Worm (Caenorhabditis elegans): ENCODE results near the gene F44E2.6.
A peak's percentile ranks its signal among the peaks of the same experiment; 100 is the strongest.

The F44E2.6 gene

DNA sequence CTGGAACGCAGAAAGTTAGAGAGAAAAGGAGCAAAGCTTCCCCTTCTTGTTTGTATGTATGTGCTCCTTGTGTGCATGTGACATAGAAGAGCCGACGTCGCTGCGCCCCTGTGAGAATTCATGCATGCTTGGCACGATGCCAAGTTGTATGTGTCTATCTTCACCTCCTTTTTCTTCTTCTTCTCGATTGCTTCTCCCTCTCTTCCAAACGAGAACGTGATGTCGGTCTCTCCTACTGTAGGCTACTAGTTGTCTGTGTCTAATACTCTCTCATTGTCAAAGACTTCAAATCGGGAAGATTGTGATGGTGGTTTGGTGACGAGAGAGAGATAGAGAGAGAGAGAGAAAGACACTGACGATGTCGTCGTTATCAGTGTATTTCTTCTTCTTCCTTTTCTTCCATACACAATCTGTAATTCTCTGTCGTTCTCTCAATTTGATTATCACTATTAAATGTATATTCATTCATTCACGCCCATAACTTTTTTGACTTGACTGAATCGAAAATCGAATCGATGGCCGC, 47.7 kb downstream of the F44E2.6 start (continued):
- peak; percentile 23 for TF ChIP-seq F10B5.3 (tag; optimal IDR thresholded peaks at IDR 0.05)
- TF ChIP-seq mep-1 (tag; optimal IDR thresholded peaks at IDR 0.05) = peak; percentile 92
- TF ChIP-seq ceh-20 (GFP tag; IDR thresholded peaks at IDR 0.05) = peak; percentile 69; the same call in 1 of the 2 replicates
- peak; percentile 93 for TF ChIP-seq nhr-77 (tag; optimal IDR thresholded peaks at IDR 0.05)
- TF ChIP-seq attf-4 (tag; optimal IDR thresholded peaks at IDR 0.05) = peak; percentile 19
- TF ChIP-seq cey-2 (tag; optimal IDR thresholded peaks at IDR 0.05; ENCODE audit: borderline replicate concordance, insufficient read depth) = peak; percentile 53
- TF ChIP-seq madf-5 (GFP tag; IDR thresholded peaks at IDR 0.05) = 0 out of 4 replicates have a peak, but pooled peaks have one; percentile 50
- no peak for TF ChIP-seq egl-27 (tag; optimal IDR thresholded peaks at IDR 0.05)
- TF ChIP-seq daf-16 (GFP tag; optimal IDR thresholded peaks at IDR 0.05) = peak in 1 of 2 experiments; percentile 12
- TF ChIP-seq daf-16 (tag; optimal IDR thresholded peaks at IDR 0.05) = peak; percentile 79
- no peak for TF ChIP-seq Y105C5A.15 (GFP tag; IDR thresholded peaks at IDR 0.05)
- no peak for TF ChIP-seq snpc-4 (tag; optimal IDR thresholded peaks at IDR 0.05)
- 0 out of 2 replicates have a peak, but pooled peaks have one; percentile 21 for TF ChIP-seq zfp-3 (GFP tag; conservative IDR thresholded peaks at IDR 0.05)

DNA sequence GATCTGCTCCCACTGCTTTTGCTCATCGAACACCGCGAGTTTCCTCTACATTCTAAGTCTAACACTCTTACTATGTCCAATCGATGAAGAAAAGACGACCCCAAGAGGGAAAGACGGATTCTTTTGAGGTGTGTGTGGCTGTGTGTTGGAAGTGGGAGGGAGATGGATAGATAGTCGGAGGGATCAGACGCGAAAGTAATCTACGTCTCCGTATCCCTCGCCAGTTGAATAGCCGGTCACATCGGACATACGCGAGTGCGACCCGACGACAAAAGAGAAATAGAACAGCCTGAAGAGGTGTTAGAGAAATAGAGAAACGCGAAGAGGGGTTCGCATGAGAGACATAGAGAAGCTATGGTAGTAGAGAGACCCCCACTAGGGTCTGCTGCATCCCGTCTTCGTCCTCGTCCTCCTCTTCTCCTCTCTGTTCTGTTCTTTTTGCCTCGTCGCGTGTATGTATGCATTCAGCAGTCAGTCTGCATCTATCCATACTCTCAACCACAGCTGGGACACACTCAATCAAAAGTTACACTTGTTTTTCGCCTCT, 49.3 kb downstream of the F44E2.6 start:
- TF ChIP-seq aly-2 (tag; optimal IDR thresholded peaks at IDR 0.05) (no peak), jun-1 (tag; optimal IDR thresholded peaks at IDR 0.05) (peak; percentile 87), duxl-1 (tag; optimal IDR thresholded peaks at IDR 0.05; ENCODE audit: poor library complexity) (peak; percentile 64), fkh-10 (GFP tag; optimal IDR thresholded peaks at IDR 0.05) (peak; percentile 96), zip-11 (GFP tag; IDR thresholded peaks at IDR 0.05) (no peak), nhr-76 (tag; optimal IDR thresholded peaks at IDR 0.05) (no peak), lin-39 (tag; optimal IDR thresholded peaks at IDR 0.05) (peak; percentile 53), ceh-32 (tag; optimal IDR thresholded peaks at IDR 0.05; ENCODE audit: poor library complexity) (peak; percentile 64), nhr-111 (GFP tag; optimal IDR thresholded peaks at IDR 0.05) (no peak), nhr-11 (tag; optimal IDR thresholded peaks at IDR 0.05) (peak; percentile 93), lin-38 (GFP tag; IDR thresholded peaks at IDR 0.05) (peak; percentile 70), ceh-44 (GFP tag; IDR thresholded peaks at IDR 0.05) (no peak), ama-1 (optimal IDR thresholded peaks at IDR 0.05) (no peak), mxl-2 (GFP tag; conservative IDR thresholded peaks at IDR 0.05) (no peak; the same call in 1 of the 2 replicates), R02D3.7 (tag; optimal IDR thresholded peaks at IDR 0.05) (no peak), mdl-1 (tag; optimal IDR thresholded peaks at IDR 0.05) (peak; percentile 89 to 97), zip-2 (tag; optimal IDR thresholded peaks at IDR 0.05) (no peak), madf-9 (GFP tag; conservative IDR thresholded peaks at IDR 0.05) (peak; percentile 64), ZK337.2 (GFP tag; IDR thresholded peaks at IDR 0.05) (no peak), gei-8 (GFP tag; optimal IDR thresholded peaks at IDR 0.05) (peak; percentile 94), dpl-1 (GFP tag; optimal IDR thresholded peaks at IDR 0.05) (peak; percentile 68), daf-16 (GFP tag; optimal IDR thresholded peaks at IDR 0.05) (peak; percentile 27 to 83), daf-16 (tag; optimal IDR thresholded peaks at IDR 0.05) (peak; percentile 60), nhr-237 (tag; optimal IDR thresholded peaks at IDR 0.05) (peak; percentile 58), Y48G9A.11 (GFP tag; IDR thresholded peaks at IDR 0.05) (no peak; the same call in 1 of the 2 replicates), pha-4 (GFP tag; IDR thresholded peaks at IDR 0.05) (peak; percentile 90), pha-4 (tag; optimal IDR thresholded peaks at IDR 0.05) (no peak), arid-1 (GFP tag; conservative IDR thresholded peaks at IDR 0.05) (peak; percentile 88), spr-3 (GFP tag; optimal IDR thresholded peaks at IDR 0.05) (no peak), ztf-11 (tag; optimal IDR thresholded peaks at IDR 0.05) (no peak), nhr-77 (tag; optimal IDR thresholded peaks at IDR 0.05) (peak; percentile 87), hmg-1.1 (GFP tag; IDR thresholded peaks at IDR 0.05) (peak; percentile 98), saeg-2 (GFP tag; IDR thresholded peaks at IDR 0.05) (peak; percentile 91), unc-62 (GFP tag; optimal IDR thresholded peaks at IDR 0.05 in 1 of 2) (peak in 1 of 2 experiments; percentile 100), unc-62 (tag; optimal IDR thresholded peaks at IDR 0.05) (no peak), dmd-9 (GFP tag; IDR thresholded peaks at IDR 0.05) (0 out of 2 replicates have a peak, but pooled peaks have one; percentile 9), dmd-6 (GFP tag; IDR thresholded peaks at IDR 0.05) (peak; percentile 93), F44E2.7 (GFP tag; IDR thresholded peaks at IDR 0.05) (no peak), lin-29 (GFP tag; IDR thresholded peaks at IDR 0.05) (peak; percentile 78)

Measured in whole organism, L4 larva.